Fruit fly (Drosophila melanogaster): ENCODE data around the gene tilB.

DNA sequence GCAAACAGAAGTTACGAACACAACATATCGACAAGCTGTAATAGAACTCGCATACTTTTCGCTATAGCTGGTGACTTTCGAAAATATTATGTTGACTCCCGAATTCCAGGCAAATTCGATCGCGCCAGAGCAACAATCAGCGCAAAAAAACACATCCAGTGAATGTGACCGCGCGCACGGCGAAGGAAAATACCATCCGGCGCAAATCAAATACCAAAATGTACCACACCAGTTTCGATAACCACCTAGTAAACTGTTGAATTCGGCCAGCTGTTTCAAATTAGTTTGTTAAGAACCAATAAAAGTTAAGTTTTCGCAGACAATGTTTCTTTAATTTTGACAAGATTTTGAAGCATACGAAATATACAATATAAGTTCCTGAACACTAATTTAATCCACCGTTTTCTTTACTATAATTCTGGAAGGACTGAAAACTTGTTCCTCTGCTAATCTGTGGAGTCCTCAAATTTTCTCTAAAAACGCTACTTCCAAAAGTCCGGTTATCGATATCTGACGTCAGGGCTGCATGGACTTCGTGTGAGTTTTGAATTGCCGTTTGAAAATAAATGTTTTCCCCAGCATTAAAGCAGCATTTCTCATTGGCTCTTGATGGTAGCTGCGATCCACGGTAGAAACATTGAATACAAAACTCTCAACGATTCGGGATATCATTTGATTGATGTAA, 32.5 kb downstream of the tilB start, which contains the start of the genes Cp110 and CG12576:
- TF ChIP-seq CG8478 (optimal IDR thresholded peaks at IDR 0.05): no peak
- no peak for TF ChIP-seq CTCF (optimal IDR thresholded peaks at IDR 0.05)

Measured in S2 (cell line).